Worm (Caenorhabditis elegans) whole organism, young adult: ENCODE measurements around the gene eol-1.

ENCODE experiments used
- ama-1 ChIP-seq, 3 experiments: fragments of 150-350 bp in 1 of 3; sonication (generic microtip) in 2 of 3; optimal IDR thresholded peaks; 2 replicates each; lab custom pipeline; 2014 to 2018; ENCODE audit warnings: missing biosample characterization in 2 of 3, missing genetic modification characterization in 2 of 3, missing genetic modification reagents in 2 of 3
- rcor-1 ChIP-seq: fragments of 200-800 bp; sonication (Bioruptor generic); IDR thresholded peaks from 2 replicates; pipeline ENCODE4 v1.3.6; 2022; ENCODE audit warnings: missing genetic modification reagents, missing genetic modification characterization, missing compliant biosample characterization
- ztf-22 ChIP-seq: fragments of 200-800 bp; sonication (Bioruptor generic); optimal IDR thresholded peaks from 2 replicates; lab custom pipeline; 2018; ENCODE audit warnings: mild to moderate bottlenecking, missing genetic modification characterization, moderate library complexity, missing compliant biosample characterization

DNA sequence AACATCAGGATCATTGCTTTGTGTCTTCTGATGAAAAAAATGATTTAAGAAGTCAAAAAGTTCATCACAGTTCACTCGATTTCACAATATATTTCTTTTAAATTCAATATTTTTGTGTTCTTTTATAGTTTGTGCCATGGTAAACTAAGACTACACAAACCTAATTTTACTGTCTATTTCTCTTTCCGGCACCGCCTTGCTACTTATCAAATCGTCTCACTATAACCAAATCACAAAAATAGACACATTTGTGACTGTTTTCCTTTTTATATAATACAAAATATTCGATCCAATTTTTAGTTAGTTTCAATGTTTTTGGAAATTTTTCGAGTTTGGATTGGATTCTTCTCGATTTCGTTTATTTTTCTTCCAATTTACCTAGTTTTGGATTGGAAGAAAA lies 26.7 kb downstream of the eol-1 start, which contains the start of gene swt-6:
- no peak for TF ChIP-seq ama-1 (optimal IDR thresholded peaks at IDR 0.05; lab: Kevin White, UChicago)
- TF ChIP-seq ama-1 (GFP tag; optimal IDR thresholded peaks at IDR 0.05; lab: Kevin White, UChicago) = no peak
- TF ChIP-seq ztf-22 (GFP tag; lab: Kevin White, UChicago) = no peak
- no peak for TF ChIP-seq rcor-1 (GFP tag; lab: Robert Waterston, UW)
